Worm (Caenorhabditis elegans) whole organism, L4/young adult: ENCODE data around the gene W04E12.7.

Experiments used
- W03F9.2 ChIP-seq: fragments of 150-350 bp; optimal IDR thresholded peaks from 2 replicates; lab custom pipeline; 2014; ENCODE audit warnings: missing biosample characterization, missing genetic modification characterization
- dao-5 ChIP-seq: sonication (generic microtip); optimal IDR thresholded peaks from 2 replicates; lab custom pipeline; 2016; ENCODE audit warnings: missing genotype, missing genetic modification characterization, moderate library complexity, missing compliant biosample characterization
- him-1 ChIP-seq: sonication (generic microtip); optimal IDR thresholded peaks from 2 replicates; lab custom pipeline; 2016; ENCODE audit warnings: missing genotype, missing genetic modification reagents, missing genetic modification characterization, missing compliant biosample characterization

- TF ChIP-seq W03F9.2, result no peak
- no peak for TF ChIP-seq him-1
- TF ChIP-seq dao-5 (tag; lab: Kevin White, UChicago), result no peak
Measured at ce11 chrV:19717933-19718332, 19.4 kb downstream of the W04E12.7 start.
